Fruit fly (Drosophila melanogaster) whole organism, embryonic: ENCODE results near the gene CG11550.
A peak's percentile ranks its signal among the peaks of the same experiment; 100 is the strongest.

Experiments used
- CG11093 ChIP-seq: fragments of 200-800 bp; sonication (Bioruptor generic); IDR thresholded peaks from 3 replicates; pipeline ENCODE4 v1.3.6; 2022; ENCODE audit warnings: missing biosample characterization, missing genetic modification characterization
- CG11695 ChIP-seq: fragments of 200-800 bp; sonication (Bioruptor generic); IDR thresholded peaks from 3 replicates; pipeline ENCODE4 v1.3.6; 2022; ENCODE audit warnings: missing biosample characterization, missing genetic modification characterization
- CG12071 ChIP-seq: fragments of 200-800 bp; sonication (Bioruptor generic); optimal IDR thresholded peaks from 3 replicates; lab custom pipeline; 2018; ENCODE audit warnings: missing biosample characterization, mild to moderate bottlenecking, missing genetic modification characterization
- CG14014 ChIP-seq: fragments of 200-800 bp; sonication (Bioruptor generic); IDR thresholded peaks from 2 replicates; pipeline ENCODE4 v1.3.6; 2022; ENCODE audit warnings: missing biosample characterization, missing genetic modification characterization
- CG15601 ChIP-seq: fragments of 200-800 bp; sonication (Bioruptor generic); optimal IDR thresholded peaks from 3 replicates; lab custom pipeline; 2019; ENCODE audit warnings: missing biosample characterization, mild to moderate bottlenecking, missing genetic modification characterization, moderate library complexity
- CG15696 ChIP-seq: fragments of 200-800 bp; sonication (Bioruptor generic); optimal IDR thresholded peaks from 2 replicates; lab custom pipeline; 2019; ENCODE audit warnings: missing biosample characterization, mild to moderate bottlenecking, missing genetic modification characterization, moderate library complexity
- CG16779 ChIP-seq: fragments of 200-800 bp; sonication (Bioruptor generic); IDR thresholded peaks from 2 replicates; pipeline ENCODE4 v1.3.6; 2022; ENCODE audit warnings: missing biosample characterization, missing genetic modification characterization
- CG17328 ChIP-seq: fragments of 200-800 bp; sonication (Bioruptor generic); IDR thresholded peaks from 2 replicates; pipeline ENCODE4 v1.3.6; 2022; ENCODE audit warnings: missing biosample characterization, missing genetic modification characterization
- CG17612 ChIP-seq: fragments of 200-800 bp; sonication (Bioruptor generic); IDR thresholded peaks from 2 replicates; pipeline ENCODE4 v1.3.6; 2022; ENCODE audit warnings: missing biosample characterization, missing genetic modification characterization
- CG18599 ChIP-seq: fragments of 200-800 bp; sonication (Bioruptor generic); optimal IDR thresholded peaks from 3 replicates; lab custom pipeline; 2017; ENCODE audit warnings: missing biosample characterization, missing genetic modification characterization, mild to moderate bottlenecking, moderate library complexity, missing genetic modification reagents
- CG18764 ChIP-seq: fragments of 200-800 bp; sonication (Bioruptor generic); optimal IDR thresholded peaks from 3 replicates; lab custom pipeline; 2016; ENCODE audit warnings: missing biosample characterization, missing genetic modification characterization
- CG2889 ChIP-seq: fragments of 200-800 bp; sonication (Bioruptor generic); IDR thresholded peaks from 3 replicates; pipeline ENCODE4 v1.3.6; 2022; ENCODE audit warnings: missing biosample characterization, missing genetic modification characterization
- CG34224 ChIP-seq: fragments of 200-800 bp; sonication (Bioruptor generic); IDR thresholded peaks from 3 replicates; pipeline ENCODE4 v1.3.6; 2022; ENCODE audit warnings: missing biosample characterization, missing genetic modification characterization; ENCODE audit not compliant: partially characterized antibody
- CG4820 ChIP-seq: fragments of 200-800 bp; sonication (Bioruptor generic); optimal IDR thresholded peaks from 3 replicates; lab custom pipeline; 2016; ENCODE audit warnings: missing biosample characterization, missing genetic modification characterization
- CG5953 ChIP-seq: fragments of 200-800 bp; sonication (Bioruptor generic); IDR thresholded peaks from 2 replicates; pipeline ENCODE4 v1.3.6; 2022; ENCODE audit warnings: missing biosample characterization, missing genetic modification characterization
- CG6689 ChIP-seq: fragments of 200-800 bp; sonication (Bioruptor generic); IDR thresholded peaks from 2 replicates; pipeline ENCODE4 v1.3.6; 2022; ENCODE audit warnings: missing biosample characterization, missing genetic modification characterization
- CG6813 ChIP-seq: fragments of 200-800 bp; sonication (Bioruptor generic); optimal IDR thresholded peaks from 2 replicates; lab custom pipeline; 2017; ENCODE audit warnings: missing biosample characterization, missing genetic modification characterization, mild to moderate bottlenecking, moderate library complexity, missing genetic modification reagents
- CG7786 ChIP-seq: fragments of 200-800 bp; sonication (Bioruptor generic); optimal IDR thresholded peaks from 2 replicates; lab custom pipeline; 2016; ENCODE audit warnings: missing biosample characterization, missing genetic modification characterization
- CG7928 ChIP-seq: fragments of 200-800 bp; sonication (Bioruptor generic); optimal IDR thresholded peaks from 2 replicates; lab custom pipeline; 2017; ENCODE audit warnings: missing biosample characterization, mild to moderate bottlenecking, missing genetic modification characterization
- CG8765 ChIP-seq: fragments of 200-800 bp; sonication (Bioruptor generic); IDR thresholded peaks from 2 replicates; pipeline ENCODE4 v1.3.6; 2022; ENCODE audit warnings: missing biosample characterization, missing genetic modification characterization
- CG9932 ChIP-seq: fragments of 200-800 bp; sonication (Bioruptor generic); IDR thresholded peaks from 2 replicates; pipeline ENCODE4 v1.3.6; 2022; ENCODE audit warnings: missing biosample characterization, missing genetic modification characterization
- Drgx ChIP-seq: fragments of 200-800 bp; sonication (Bioruptor generic); IDR thresholded peaks from 2 replicates; pipeline ENCODE4 v1.3.6; 2022; ENCODE audit warnings: missing biosample characterization, missing genetic modification characterization
- Elba2 ChIP-seq: fragments of 200-800 bp; sonication (Bioruptor generic); optimal IDR thresholded peaks from 3 replicates; lab custom pipeline; 2016; ENCODE audit warnings: missing biosample characterization, missing genetic modification characterization
- HmgZ ChIP-seq: fragments of 200-800 bp; sonication (Bioruptor generic); optimal IDR thresholded peaks from 2 replicates; lab custom pipeline; 2018; ENCODE audit warnings: missing biosample characterization, mild to moderate bottlenecking, missing genetic modification characterization
- Hr39 ChIP-seq: fragments of >200 bp; optimal IDR thresholded peaks from 2 replicates; lab custom pipeline; 2017
- Lhr ChIP-seq: fragments of 200-800 bp; sonication (Bioruptor generic); optimal IDR thresholded peaks from 3 replicates; lab custom pipeline; 2017; ENCODE audit warnings: mild to moderate bottlenecking, missing biosample characterization, missing genetic modification reagents, missing genetic modification characterization
- Med ChIP-seq: fragments of 200-800 bp; sonication (Bioruptor generic); peaks from one replicate; lab custom pipeline; 2016; ENCODE audit warnings: missing biosample characterization, missing genetic modification characterization, mild to moderate bottlenecking, inconsistent platforms, moderate library complexity
- Spps ChIP-seq: fragments of 200-800 bp; sonication (Bioruptor generic); optimal IDR thresholded peaks from 2 replicates; lab custom pipeline; 2018; ENCODE audit warnings: missing biosample characterization, mild to moderate bottlenecking, missing genetic modification characterization
- ab ChIP-seq: fragments of 200-800 bp; sonication (Bioruptor generic); optimal IDR thresholded peaks from 2 replicates; lab custom pipeline; 2016; ENCODE audit warnings: missing biosample characterization, missing genetic modification characterization
- ash1 ChIP-seq: fragments of 200-800 bp; sonication (Bioruptor generic); optimal IDR thresholded peaks from 2 replicates; lab custom pipeline; 2018; ENCODE audit warnings: missing biosample characterization, mild to moderate bottlenecking, missing genetic modification characterization
- az2 ChIP-seq: fragments of 200-800 bp; sonication (Bioruptor generic); optimal IDR thresholded peaks from 3 replicates; lab custom pipeline; 2016; ENCODE audit warnings: missing biosample characterization, missing genetic modification characterization
- bigmax ChIP-seq: fragments of 200-800 bp; sonication (Bioruptor generic); optimal IDR thresholded peaks from 2 replicates; lab custom pipeline; 2018; ENCODE audit warnings: missing biosample characterization, mild to moderate bottlenecking, missing genetic modification characterization
- cato ChIP-seq: fragments of 200-800 bp; sonication (Bioruptor generic); optimal IDR thresholded peaks from 2 replicates; lab custom pipeline; 2016; ENCODE audit warnings: missing biosample characterization, missing genetic modification characterization, borderline replicate concordance
- dm ChIP-seq: fragments of 200-800 bp; sonication (Bioruptor generic); optimal IDR thresholded peaks from 3 replicates; lab custom pipeline; 2016; ENCODE audit warnings: missing biosample characterization, missing genetic modification characterization
- ems ChIP-seq: fragments of 200-800 bp; sonication (Bioruptor generic); optimal IDR thresholded peaks from 3 replicates; lab custom pipeline; 2016; ENCODE audit warnings: missing biosample characterization, missing genetic modification characterization
- en ChIP-seq: fragments of 200-800 bp; sonication (Bioruptor generic); optimal IDR thresholded peaks from 2 replicates; lab custom pipeline; 2016; ENCODE audit warnings: missing biosample characterization, missing genetic modification characterization
- fd102C ChIP-seq: fragments of 200-800 bp; sonication (Bioruptor generic); optimal IDR thresholded peaks from 2 replicates; lab custom pipeline; 2018; ENCODE audit warnings: missing biosample characterization, mild to moderate bottlenecking, missing genetic modification characterization, moderate library complexity
- fu2 ChIP-seq: fragments of 200-800 bp; sonication (Bioruptor generic); optimal IDR thresholded peaks from 2 replicates; lab custom pipeline; 2016; ENCODE audit warnings: missing biosample characterization, missing genetic modification characterization
- kay ChIP-seq: fragments of 200-800 bp; sonication (Bioruptor generic); optimal IDR thresholded peaks from 2 replicates; lab custom pipeline; 2016; ENCODE audit warnings: missing biosample characterization, missing genetic modification characterization
- lbe ChIP-seq: fragments of 200-800 bp; sonication (Bioruptor generic); optimal IDR thresholded peaks from 2 replicates; lab custom pipeline; 2016; ENCODE audit warnings: missing biosample characterization, mild to moderate bottlenecking, missing genetic modification characterization
- maf-S ChIP-seq: fragments of 200-800 bp; sonication (Bioruptor generic); optimal IDR thresholded peaks from 2 replicates; lab custom pipeline; 2016; ENCODE audit warnings: missing biosample characterization, missing genetic modification characterization
- nerfin-1 ChIP-seq: fragments of 200-800 bp; sonication (Bioruptor generic); optimal IDR thresholded peaks from 3 replicates; lab custom pipeline; 2019; ENCODE audit warnings: missing biosample characterization, mild to moderate bottlenecking, missing genetic modification characterization, moderate library complexity
- prd ChIP-seq, 3 experiments: fragments of >200 bp in 2 of 3; fragments of 200-800 bp in 1 of 3; sonication (Bioruptor generic) in 1 of 3; optimal IDR thresholded peaks in 2 of 3; IDR thresholded peaks in 1 of 3; 2 replicates in 2 of 3; 3 replicates in 1 of 3; pipeline versions ENCODE4 v1.3.6 to Lab custom; 2017 to 2022; ENCODE audit warnings: missing biosample characterization in 1 of 3, missing genetic modification characterization in 1 of 3
- pros ChIP-seq: fragments of 200-800 bp; sonication (Bioruptor generic); optimal IDR thresholded peaks from 3 replicates; lab custom pipeline; 2019; ENCODE audit warnings: missing biosample characterization, mild to moderate bottlenecking, missing genetic modification characterization, moderate library complexity
- stc ChIP-seq: fragments of 200-800 bp; sonication (Bioruptor generic); IDR thresholded peaks from 2 replicates; pipeline ENCODE4 v1.3.6; 2022; ENCODE audit warnings: missing biosample characterization, missing genetic modification characterization
- sug ChIP-seq: fragments of 200-800 bp; optimal IDR thresholded peaks from 2 replicates; lab custom pipeline; 2019; ENCODE audit warnings: missing biosample characterization, mild to moderate bottlenecking, missing genetic modification characterization, moderate library complexity
- unpg ChIP-seq: fragments of 200-800 bp; sonication (Bioruptor generic); optimal IDR thresholded peaks from 3 replicates; lab custom pipeline; 2018; ENCODE audit warnings: missing biosample characterization, mild to moderate bottlenecking, missing genetic modification characterization, moderate library complexity
- yki ChIP-seq: fragments of >200 bp; optimal IDR thresholded peaks from 3 replicates; lab custom pipeline; 2018
- zen ChIP-seq: fragments of 200-800 bp; sonication (Bioruptor generic); optimal IDR thresholded peaks from 3 replicates; lab custom pipeline; 2018; ENCODE audit warnings: missing biosample characterization, mild to moderate bottlenecking, missing genetic modification characterization, moderate library complexity
- zfh1 ChIP-seq: fragments of 200-800 bp; sonication (Bioruptor generic); IDR thresholded peaks from 3 replicates; pipeline ENCODE4 v1.3.6; 2022; ENCODE audit warnings: missing biosample characterization, missing genetic modification characterization

Gene CG11550

dm6 chr3R:31724580-31725320 lies 45.1 kb upstream of the CG11550 start (continued):
- TF ChIP-seq ash1 (GFP tag; lab: Kevin White, UChicago) = no peak
- TF ChIP-seq CG18764 = no peak
- TF ChIP-seq fd102C = no peak
- TF ChIP-seq bigmax = no peak
- no peak for TF ChIP-seq CG17612
- TF ChIP-seq CG15601 (tag; lab: Kevin White, UChicago) = no peak
- TF ChIP-seq CG7786 = no peak
- TF ChIP-seq az2 (GFP tag; lab: Kevin White, UChicago) = no peak
- TF ChIP-seq dm (GFP tag; lab: Kevin White, UChicago) = no peak
- TF ChIP-seq CG6689 = peak; percentile 23; the same call in 1 of the 2 replicates
- peak; percentile 20; the same call in 1 of the 2 replicates for TF ChIP-seq Drgx (GFP tag; lab: Robert Waterston, UW)
- TF ChIP-seq CG16779 (GFP tag; lab: Robert Waterston, UW) = no peak
- TF ChIP-seq cato = no peak
- TF ChIP-seq CG17328 (GFP tag; lab: Robert Waterston, UW) = 0 out of 2 replicates have a peak, but pooled peaks have one; percentile 4
- TF ChIP-seq zfh1 (GFP tag; lab: Robert Waterston, UW) = 0 out of 3 replicates have a peak, but pooled peaks have one; percentile 45
- TF ChIP-seq CG34224 = peak; percentile 37; the same call in 1 of the 3 replicates
- no peak for TF ChIP-seq nerfin-1 (tag; lab: Kevin White, UChicago)
- TF ChIP-seq yki (lab: Kevin White, UChicago) = peak; percentile 46
- TF ChIP-seq CG2889 = no peak
- peak; percentile 29 for TF ChIP-seq CG18599 (GFP tag; lab: Kevin White, UChicago)
- 0 out of 3 replicates have a peak, but pooled peaks have one; percentile 37 for TF ChIP-seq CG11695 (GFP tag; lab: Robert Waterston, UW)
- TF ChIP-seq CG11093 = no peak
- TF ChIP-seq maf-S (GFP tag; lab: Kevin White, UChicago) = no peak
- TF ChIP-seq HmgZ (tag; lab: Kevin White, UChicago) = no peak
- no peak for TF ChIP-seq prd (optimal IDR thresholded peaks at IDR 0.05; lab: Kevin White, UChicago)
- TF ChIP-seq prd (GFP tag; IDR thresholded peaks at IDR 0.05; lab: Robert Waterston, UW) = no peak
- TF ChIP-seq ab (GFP tag; lab: Kevin White, UChicago) = no peak
- no peak for TF ChIP-seq CG6813
- no peak for TF ChIP-seq sug (tag; lab: Kevin White, UChicago)
- TF ChIP-seq CG14014 (GFP tag; lab: Robert Waterston, UW) = no peak
- no peak for TF ChIP-seq CG15696 (tag; lab: Kevin White, UChicago)
- TF ChIP-seq Med (GFP tag; lab: Kevin White, UChicago) = peak; percentile 80
- TF ChIP-seq Lhr (GFP tag; lab: Kevin White, UChicago) = no peak
- TF ChIP-seq CG9932 (GFP tag; lab: Robert Waterston, UW) = no peak
- no peak for TF ChIP-seq Elba2 (GFP tag; lab: Kevin White, UChicago)
- TF ChIP-seq CG7928 (GFP tag; lab: Kevin White, UChicago) = no peak
- no peak for TF ChIP-seq ems
- no peak for TF ChIP-seq kay (GFP tag; lab: Kevin White, UChicago)
- TF ChIP-seq CG5953 = no peak
- TF ChIP-seq CG8765 = no peak
- no peak for TF ChIP-seq zen (tag; lab: Kevin White, UChicago)
- TF ChIP-seq unpg (GFP tag; lab: Kevin White, UChicago) = no peak
- no peak for TF ChIP-seq lbe
- TF ChIP-seq CG12071 (GFP tag; lab: Kevin White, UChicago) = peak; percentile 19
- no peak for TF ChIP-seq Spps (tag; lab: Kevin White, UChicago)
- no peak for TF ChIP-seq fu2
- peak; percentile 85 for TF ChIP-seq pros (GFP tag; lab: Kevin White, UChicago)
- TF ChIP-seq CG4820 (GFP tag; lab: Kevin White, UChicago) = no peak
- no peak for TF ChIP-seq en (GFP tag; lab: Kevin White, UChicago)
- peak; percentile 9; the same call in 1 of the 2 replicates for TF ChIP-seq stc (GFP tag; lab: Robert Waterston, UW)
- no peak for TF ChIP-seq Hr39 (lab: Kevin White, UChicago)
